Worm (Caenorhabditis elegans): ENCODE data around the gene C06B8.7.

Gene C06B8.7

DNA sequence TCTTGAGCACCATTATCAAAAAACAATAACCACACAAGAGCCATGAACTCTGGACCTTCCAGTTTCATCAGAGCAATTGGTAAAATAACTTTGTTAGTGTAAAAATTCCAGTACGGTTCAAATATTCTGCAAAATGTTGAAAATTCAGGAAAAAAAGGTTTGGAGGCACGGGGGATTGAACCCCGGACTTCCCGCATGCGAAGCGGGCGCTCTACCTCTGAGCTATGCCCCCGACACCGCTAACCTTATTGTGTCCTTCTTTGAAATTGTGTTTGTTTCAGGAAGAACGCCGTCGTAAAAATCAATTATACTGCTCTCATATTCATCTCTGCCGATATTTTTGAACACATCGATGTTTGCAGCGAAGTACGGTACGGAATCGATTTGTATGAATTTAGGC lies 18.7 kb upstream of the C06B8.7 start:
- peak; percentile 49 for TF ChIP-seq hmg-1.2 (GFP tag; IDR thresholded peaks at IDR 0.05)
- peak; percentile 30 for TF ChIP-seq lin-54 (GFP tag; optimal IDR thresholded peaks at IDR 0.05)
- peak; percentile 45 for TF ChIP-seq sptf-2 (GFP tag; optimal IDR thresholded peaks at IDR 0.05)
- TF ChIP-seq snpc-1.3 (tag; optimal IDR thresholded peaks at IDR 0.05; ENCODE audit: insufficient read depth), result peak; percentile 52
- peak; percentile 67 for TF ChIP-seq him-1 (tag; optimal IDR thresholded peaks at IDR 0.05)
- no peak for TF ChIP-seq lsy-27 (tag; optimal IDR thresholded peaks at IDR 0.05; ENCODE audit: borderline replicate concordance, insufficient read depth)
- peak; percentile 47; the same call in 1 of the 2 replicates for TF ChIP-seq ceh-100 (GFP tag; IDR thresholded peaks at IDR 0.05)
- peak; percentile 27 for TF ChIP-seq lsl-1 (GFP tag; optimal IDR thresholded peaks at IDR 0.05)
- no peak for TF ChIP-seq cebp-1 (GFP tag; IDR thresholded peaks at IDR 0.05)
- TF ChIP-seq cebp-1 (tag; optimal IDR thresholded peaks at IDR 0.05), result peak; percentile 25
- TF ChIP-seq hsf-1 (GFP tag; IDR thresholded peaks at IDR 0.05), result peak; percentile 72
- peak; percentile 21; the same call in 1 of the 2 replicates for TF ChIP-seq F33H1.4 (GFP tag; IDR thresholded peaks at IDR 0.05)
- TF ChIP-seq snpc-1.1 (tag; optimal IDR thresholded peaks at IDR 0.05; ENCODE audit: insufficient read depth), result peak; percentile 94
- peak; percentile 41 for TF ChIP-seq ztf-18 (tag; optimal IDR thresholded peaks at IDR 0.05)
- TF ChIP-seq mxl-1 (tag; optimal IDR thresholded peaks at IDR 0.05), result no peak
- peak; percentile 75 for TF ChIP-seq rpc-1 (optimal IDR thresholded peaks at IDR 0.05)
- TF ChIP-seq rpc-1 (tag; optimal IDR thresholded peaks at IDR 0.05), result peak; percentile 72
- TF ChIP-seq D2030.7 (GFP tag; IDR thresholded peaks at IDR 0.05), result peak; percentile 78
- peak; percentile 90 for TF ChIP-seq snpc-4 (GFP tag; optimal IDR thresholded peaks at IDR 0.05)
- peak; percentile 88 to 93 (median 92) for TF ChIP-seq snpc-4 (tag; optimal IDR thresholded peaks at IDR 0.05)
- no peak for TF ChIP-seq ceh-27 (GFP tag; optimal IDR thresholded peaks at IDR 0.05)
- TF ChIP-seq pbrm-1 (GFP tag; IDR thresholded peaks at IDR 0.05), result peak; percentile 51; the same call in 1 of the 2 replicates
- TF ChIP-seq egl-44 (GFP tag; IDR thresholded peaks at IDR 0.05), result 0 out of 2 replicates have a peak, but pooled peaks have one; percentile 36
- TF ChIP-seq snpc-3.4 (tag; optimal IDR thresholded peaks at IDR 0.05), result peak; percentile 81
- TF ChIP-seq nfyb-1 (GFP tag; IDR thresholded peaks at IDR 0.05), result 0 out of 2 replicates have a peak, but pooled peaks have one; percentile 50
- TF ChIP-seq madf-8 (GFP tag; conservative IDR thresholded peaks at IDR 0.05), result no peak
- TF ChIP-seq madf-6 (GFP tag; IDR thresholded peaks at IDR 0.05), result peak; percentile 61
- peak; percentile 20 for TF ChIP-seq attf-5 (GFP tag; optimal IDR thresholded peaks at IDR 0.05)
- TF ChIP-seq nhr-90 (tag; optimal IDR thresholded peaks at IDR 0.05), result peak; percentile 63
- TF ChIP-seq tbx-9 (tag; optimal IDR thresholded peaks at IDR 0.05; ENCODE audit: borderline replicate concordance), result no peak
- TF ChIP-seq die-1 (tag; optimal IDR thresholded peaks at IDR 0.05), result peak; percentile 55
- TF ChIP-seq dox-1 (GFP tag; IDR thresholded peaks at IDR 0.05), result peak; percentile 35; the same call in 1 of the 2 replicates
- TF ChIP-seq tbp1 (GFP tag; optimal IDR thresholded peaks at IDR 0.05), result peak; percentile 88
- peak; percentile 61 for TF ChIP-seq T26A5.8 (tag; optimal IDR thresholded peaks at IDR 0.05)
- TF ChIP-seq attf-3 (GFP tag; conservative IDR thresholded peaks at IDR 0.05), result no peak
- TF ChIP-seq F49E8.2 (tag; optimal IDR thresholded peaks at IDR 0.05; ENCODE audit: insufficient read depth), result peak; percentile 47
- TF ChIP-seq mes-4 (tag; optimal IDR thresholded peaks at IDR 0.05), result peak; percentile 56
- no peak for TF ChIP-seq athp-1 (tag; optimal IDR thresholded peaks at IDR 0.05)
- TF ChIP-seq sdz-38 (tag; optimal IDR thresholded peaks at IDR 0.05), result no peak
- TF ChIP-seq rec-8 (tag; optimal IDR thresholded peaks at IDR 0.05), result peak in 1 of 2 experiments; percentile 53
- TF ChIP-seq ekl-4 (GFP tag; IDR thresholded peaks at IDR 0.05), result no peak
- TF ChIP-seq fkh-3 (tag; optimal IDR thresholded peaks at IDR 0.05), result peak; percentile 44
- no peak for TF ChIP-seq ama-1 (optimal IDR thresholded peaks at IDR 0.05)
- peak in 1 of 2 experiments; percentile 46 for TF ChIP-seq ama-1 (GFP tag; optimal IDR thresholded peaks at IDR 0.05)
- no peak for TF ChIP-seq lir-1 (GFP tag; conservative IDR thresholded peaks at IDR 0.05)
- TF ChIP-seq rcor-1 (GFP tag; IDR thresholded peaks at IDR 0.05), result no peak
- TF ChIP-seq B0261.1 (tag; optimal IDR thresholded peaks at IDR 0.05), result peak; percentile 83
- 0 out of 2 replicates have a peak, but pooled peaks have one; percentile 35 for TF ChIP-seq attf-6 (GFP tag; IDR thresholded peaks at IDR 0.05)
